Worm (Caenorhabditis elegans): ENCODE measurements around the gene rpl-39.
A peak's percentile ranks its signal among the peaks of the same experiment; 100 is the strongest.

The rpl-39 gene

DNA sequence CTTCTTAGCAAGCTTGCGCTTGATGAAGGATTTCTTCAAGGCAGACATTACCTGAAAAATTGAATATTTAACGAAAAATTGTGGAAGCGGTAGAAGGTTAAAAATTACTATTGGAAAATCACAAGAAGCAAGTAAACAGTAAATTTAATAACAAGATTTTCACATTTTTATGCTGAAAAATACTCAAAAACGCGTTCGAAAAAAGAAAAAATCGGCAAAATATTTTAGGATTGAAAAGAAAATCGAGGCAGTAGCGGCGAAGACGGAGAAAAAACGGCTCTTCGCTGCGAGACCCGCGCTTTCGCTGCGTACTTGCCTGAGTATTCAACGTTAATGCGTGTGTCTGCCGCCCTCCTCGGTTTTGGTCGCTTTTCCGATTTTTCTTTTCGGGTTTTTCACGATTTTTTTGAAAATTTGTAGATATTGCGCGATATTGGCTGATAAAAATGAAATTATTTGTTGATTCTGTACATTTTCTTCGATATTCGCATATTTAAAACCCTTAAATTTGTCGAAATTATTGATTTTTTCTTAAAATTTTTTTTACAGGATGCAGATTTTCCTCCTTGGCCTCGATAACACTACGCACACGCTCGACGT lies at the start of gene rpl-39, which contains the start of gene rps-30:
Gene rpl-39 (minus strand): TSS at position 51 of the 600 bp plus-strand sequence.
Gene rps-30 (plus strand): TSS at position 550 of the 600 bp plus-strand sequence.
- TF ChIP-seq lsy-2 (tag; optimal IDR thresholded peaks at IDR 0.05) (peak; percentile 85), zip-8 (tag; optimal IDR thresholded peaks at IDR 0.05) (no peak), pha-4 (tag; optimal IDR thresholded peaks at IDR 0.05) (peak; percentile 85), tbx-8 (GFP tag; optimal IDR thresholded peaks at IDR 0.05) (no peak), nhr-12 (tag; optimal IDR thresholded peaks at IDR 0.05) (no peak), sptf-1 (tag; optimal IDR thresholded peaks at IDR 0.05) (peak; percentile 64), mep-1 (tag; optimal IDR thresholded peaks at IDR 0.05) (peak; percentile 91), lin-13 (tag; optimal IDR thresholded peaks at IDR 0.05) (peak; percentile 75), ceh-39 (tag; optimal IDR thresholded peaks at IDR 0.05) (peak; percentile 79), ham-2 (GFP tag; optimal IDR thresholded peaks at IDR 0.05) (peak; percentile 54), nhr-76 (tag; optimal IDR thresholded peaks at IDR 0.05) (no peak), ces-1 (GFP tag; optimal IDR thresholded peaks at IDR 0.05) (peak; percentile 70), mls-2 (tag; optimal IDR thresholded peaks at IDR 0.05) (peak; percentile 31), sem-2 (GFP tag; optimal IDR thresholded peaks at IDR 0.05) (no peak), elt-1 (tag; optimal IDR thresholded peaks at IDR 0.05; ENCODE audit: borderline replicate concordance, insufficient read depth) (no peak), ztf-11 (tag; optimal IDR thresholded peaks at IDR 0.05) (peak; percentile 8), hlh-1 (tag; optimal IDR thresholded peaks at IDR 0.05) (peak; percentile 56), unc-62 (GFP tag; optimal IDR thresholded peaks at IDR 0.05) (peak; percentile 19), nhr-237 (tag; optimal IDR thresholded peaks at IDR 0.05) (peak; percentile 92), unc-120 (tag; optimal IDR thresholded peaks at IDR 0.05; ENCODE audit: poor library complexity, severe bottlenecking) (peak; percentile 24)

DNA sequence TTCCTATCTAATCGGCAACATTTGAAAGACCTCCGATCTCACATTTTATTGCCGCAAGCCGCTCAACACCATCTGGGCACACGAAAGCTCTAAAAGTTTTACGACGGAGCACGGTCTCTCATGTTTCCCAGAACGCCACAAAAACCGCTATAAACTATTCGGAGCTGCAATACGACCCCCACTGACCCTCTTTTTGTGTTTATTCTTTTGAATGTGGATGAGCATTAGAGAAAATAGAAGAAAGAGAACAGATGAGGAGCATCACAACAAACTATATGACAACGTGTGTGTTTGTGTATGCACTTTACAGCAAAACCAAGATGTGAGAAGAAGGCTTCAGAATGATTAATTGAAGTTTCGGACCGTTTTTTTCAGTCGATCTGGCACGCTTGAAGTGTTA lies 48.3 kb upstream of the rpl-39 start:
- TF ChIP-seq sptf-1 (tag; optimal IDR thresholded peaks at IDR 0.05), result no peak
- peak; percentile 47 for TF ChIP-seq hlh-1 (tag; optimal IDR thresholded peaks at IDR 0.05)
- no peak for TF ChIP-seq elt-3 (tag; optimal IDR thresholded peaks at IDR 0.05)
- TF ChIP-seq mab-5 (tag; optimal IDR thresholded peaks at IDR 0.05), result no peak
- peak; percentile 29 for TF ChIP-seq unc-62 (GFP tag; optimal IDR thresholded peaks at IDR 0.05)
- TF ChIP-seq cnd-1 (tag; optimal IDR thresholded peaks at IDR 0.05), result no peak
- no peak for TF ChIP-seq snpc-4 (tag; optimal IDR thresholded peaks at IDR 0.05)

DNA sequence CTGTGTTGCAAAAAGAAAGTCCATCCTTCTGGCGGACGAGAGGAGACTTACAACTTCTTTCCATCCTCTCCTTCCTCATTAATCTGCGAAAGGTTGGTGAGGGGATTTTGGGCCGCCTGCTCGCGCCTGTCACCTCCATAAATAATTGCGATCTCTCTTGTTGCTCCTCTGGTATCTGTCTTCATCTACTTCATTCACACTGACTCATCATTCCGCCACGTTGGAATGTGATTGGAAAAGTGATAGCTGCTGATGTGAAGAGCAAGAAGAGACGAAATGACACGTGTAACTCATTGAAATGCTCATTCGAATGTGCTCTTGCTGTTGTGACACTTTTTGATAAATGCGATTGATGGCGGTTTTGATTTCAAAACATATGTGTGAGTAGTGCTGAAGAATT lies 46.8 kb upstream of the rpl-39 start:
- TF ChIP-seq elt-1 (tag; optimal IDR thresholded peaks at IDR 0.05; ENCODE audit: borderline replicate concordance, insufficient read depth) (no peak), sem-2 (GFP tag; optimal IDR thresholded peaks at IDR 0.05) (no peak), tbx-8 (GFP tag; optimal IDR thresholded peaks at IDR 0.05) (no peak), ces-1 (GFP tag; optimal IDR thresholded peaks at IDR 0.05) (no peak), ceh-43 (GFP tag; optimal IDR thresholded peaks at IDR 0.05) (no peak), nhr-2 (tag; optimal IDR thresholded peaks at IDR 0.05) (no peak), mls-2 (tag; optimal IDR thresholded peaks at IDR 0.05) (no peak), lsy-2 (tag; optimal IDR thresholded peaks at IDR 0.05) (no peak), cnd-1 (tag; optimal IDR thresholded peaks at IDR 0.05) (no peak), mab-5 (tag; optimal IDR thresholded peaks at IDR 0.05) (peak; percentile 68), unc-39 (tag; optimal IDR thresholded peaks at IDR 0.05) (no peak), flh-1 (GFP tag; optimal IDR thresholded peaks at IDR 0.05) (no peak), hlh-1 (tag; optimal IDR thresholded peaks at IDR 0.05) (peak; percentile 99), unc-120 (tag; optimal IDR thresholded peaks at IDR 0.05; ENCODE audit: poor library complexity, severe bottlenecking) (peak; percentile 92), nhr-28 (tag; optimal IDR thresholded peaks at IDR 0.05) (no peak), ceh-39 (tag; optimal IDR thresholded peaks at IDR 0.05) (no peak), unc-62 (GFP tag; optimal IDR thresholded peaks at IDR 0.05) (peak; percentile 99), mep-1 (tag; optimal IDR thresholded peaks at IDR 0.05) (no peak), blmp-1 (tag; optimal IDR thresholded peaks at IDR 0.05) (no peak), nhr-237 (tag; optimal IDR thresholded peaks at IDR 0.05) (no peak), drap-1 (GFP tag; optimal IDR thresholded peaks at IDR 0.05) (no peak), snpc-4 (tag; optimal IDR thresholded peaks at IDR 0.05) (no peak), M03D4.4 (tag; optimal IDR thresholded peaks at IDR 0.05) (peak; percentile 45)

DNA sequence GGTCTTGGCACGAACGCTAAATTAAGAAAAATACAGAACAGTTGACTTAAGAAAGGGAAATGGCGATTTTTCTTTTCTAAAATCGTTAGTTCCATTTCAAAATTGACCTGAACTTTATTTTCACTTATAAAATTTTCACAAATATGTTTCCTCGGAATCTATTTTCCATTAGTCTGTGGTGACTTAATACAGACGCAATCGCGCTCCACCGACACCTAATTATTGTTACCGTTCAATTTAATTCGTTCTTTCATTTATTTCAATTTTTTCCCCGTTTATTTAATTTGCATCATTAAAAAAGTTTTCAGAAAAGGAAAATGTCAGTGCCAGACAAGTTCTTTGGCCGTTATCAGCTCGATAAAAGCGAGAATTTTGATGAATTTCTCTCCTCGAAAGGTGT lies 44.4 kb upstream of the rpl-39 start, which contains the start of gene lbp-4:
Gene lbp-4 (plus strand): TSS at position 309 of the 400 bp plus-strand sequence.
- TF ChIP-seq mep-1 (tag; optimal IDR thresholded peaks at IDR 0.05), result peak; percentile 32
- TF ChIP-seq tbx-8 (GFP tag; optimal IDR thresholded peaks at IDR 0.05), result no peak
- no peak for TF ChIP-seq zip-8 (tag; optimal IDR thresholded peaks at IDR 0.05)
- no peak for TF ChIP-seq blmp-1 (tag; optimal IDR thresholded peaks at IDR 0.05)
- peak; percentile 43 for TF ChIP-seq nhr-237 (tag; optimal IDR thresholded peaks at IDR 0.05)
- peak; percentile 80 for TF ChIP-seq ces-1 (GFP tag; optimal IDR thresholded peaks at IDR 0.05)
- no peak for TF ChIP-seq ham-2 (GFP tag; optimal IDR thresholded peaks at IDR 0.05)
- no peak for TF ChIP-seq mls-2 (tag; optimal IDR thresholded peaks at IDR 0.05)
- TF ChIP-seq unc-62 (GFP tag; optimal IDR thresholded peaks at IDR 0.05), result no peak
- TF ChIP-seq cnd-1 (tag; optimal IDR thresholded peaks at IDR 0.05), result no peak
- TF ChIP-seq elt-1 (tag; optimal IDR thresholded peaks at IDR 0.05; ENCODE audit: borderline replicate concordance, insufficient read depth), result no peak
- TF ChIP-seq flh-1 (GFP tag; optimal IDR thresholded peaks at IDR 0.05), result no peak
- peak; percentile 61 for TF ChIP-seq ceh-43 (GFP tag; optimal IDR thresholded peaks at IDR 0.05)
- TF ChIP-seq drap-1 (GFP tag; optimal IDR thresholded peaks at IDR 0.05), result no peak
- peak; percentile 20 for TF ChIP-seq lsy-2 (tag; optimal IDR thresholded peaks at IDR 0.05)
- no peak for TF ChIP-seq mab-5 (tag; optimal IDR thresholded peaks at IDR 0.05)
